Fruit fly (Drosophila melanogaster) whole organism, wandering third instar larva: ENCODE results near the gene CG34124.

Experiments used
- CG9705 ChIP-seq: fragments of 200-800 bp; sonication (Bioruptor generic); optimal IDR thresholded peaks from 2 replicates; lab custom pipeline; 2018; ENCODE audit warnings: missing biosample characterization, mild to moderate bottlenecking, missing genetic modification characterization
- Dif ChIP-seq: fragments of 200-275, 200-300 bp; sonication (Bioruptor generic); optimal IDR thresholded peaks from 2 replicates; lab custom pipeline; 2018; ENCODE audit warnings: missing biosample characterization, missing genetic modification characterization; ENCODE audit not compliant: partially characterized antibody
- HLH106 ChIP-seq: fragments of 200-800 bp; optimal IDR thresholded peaks from 3 replicates; lab custom pipeline; 2019; ENCODE audit warnings: missing biosample characterization, mild to moderate bottlenecking, missing genetic modification characterization, moderate library complexity
- Hr78 ChIP-seq: fragments of >200 bp; optimal IDR thresholded peaks from 2 replicates; lab custom pipeline; 2017; ENCODE audit warnings: missing biosample characterization, missing genetic modification characterization
- Jra ChIP-seq: sonication (Bioruptor generic); optimal IDR thresholded peaks from 2 replicates; lab custom pipeline; 2016; ENCODE audit warnings: missing biosample characterization, missing genetic modification characterization
- Vsx2 ChIP-seq: fragments of 200-300, 225-300 bp; sonication (Bioruptor generic); optimal IDR thresholded peaks from 2 replicates; lab custom pipeline; 2018; ENCODE audit warnings: missing biosample characterization, missing genetic modification characterization; ENCODE audit not compliant: partially characterized antibody
- brk ChIP-seq: fragments of 200-800 bp; sonication (Bioruptor generic); optimal IDR thresholded peaks from 2 replicates; lab custom pipeline; 2016; ENCODE audit warnings: missing biosample characterization, mild to moderate bottlenecking, missing genetic modification characterization
- ey ChIP-seq: fragments of 200-800 bp; sonication (Bioruptor generic); optimal IDR thresholded peaks from 2 replicates; lab custom pipeline; 2016; ENCODE audit warnings: missing biosample characterization, missing genetic modification characterization
- fru ChIP-seq: fragments of 200-800 bp; sonication (Bioruptor generic); optimal IDR thresholded peaks from 3 replicates; lab custom pipeline; 2016; ENCODE audit warnings: missing biosample characterization, mild to moderate bottlenecking, missing genetic modification characterization
- h ChIP-seq: fragments of 200-800 bp; sonication (Bioruptor generic); optimal IDR thresholded peaks from 3 replicates; lab custom pipeline; 2016; ENCODE audit warnings: missing biosample characterization, mild to moderate bottlenecking, missing genetic modification characterization
- lola ChIP-seq: fragments of >200 bp; optimal IDR thresholded peaks from 2 replicates; lab custom pipeline; 2017; ENCODE audit warnings: missing biosample characterization, missing genetic modification characterization
- rgr ChIP-seq: fragments of 200-800 bp; sonication (Bioruptor generic); optimal IDR thresholded peaks from 3 replicates; lab custom pipeline; 2016; ENCODE audit warnings: missing biosample characterization, mild to moderate bottlenecking, missing genetic modification characterization
- sv ChIP-seq: fragments of 200-800 bp; sonication (Bioruptor generic); optimal IDR thresholded peaks from 3 replicates; lab custom pipeline; 2016; ENCODE audit warnings: missing biosample characterization, missing genetic modification characterization
- tai ChIP-seq: sonication (Bioruptor generic); optimal IDR thresholded peaks from 2 replicates; lab custom pipeline; 2016; ENCODE audit warnings: missing biosample characterization, missing genetic modification characterization

dm6 chr2L:4971329-4971798, 13.2 kb downstream of the CG34124 start, which contains the start of gene CG14043:
- TF ChIP-seq Dif (GFP tag; lab: Kevin White, UChicago) = no peak
- no peak for TF ChIP-seq h (GFP tag; lab: Kevin White, UChicago)
- no peak for TF ChIP-seq tai
- no peak for TF ChIP-seq lola (GFP tag; lab: Kevin White, UChicago)
- TF ChIP-seq HLH106 (tag; lab: Kevin White, UChicago) = peak; percentile 2
- no peak for TF ChIP-seq rgr (GFP tag; lab: Kevin White, UChicago)
- TF ChIP-seq CG9705 (GFP tag; lab: Kevin White, UChicago) = no peak
- no peak for TF ChIP-seq fru
- no peak for TF ChIP-seq sv
- no peak for TF ChIP-seq ey
- no peak for TF ChIP-seq Hr78 (GFP tag; lab: Kevin White, UChicago)
- TF ChIP-seq Vsx2 (GFP tag; lab: Kevin White, UChicago) = no peak
- no peak for TF ChIP-seq Jra (GFP tag; lab: Kevin White, UChicago)
- TF ChIP-seq brk (GFP tag; lab: Kevin White, UChicago) = no peak
